Worm (Caenorhabditis elegans) whole organism, late embryonic: ENCODE data around the gene tbx-36.

ENCODE experiments used
- C38D4.7 ChIP-seq: fragments of 200-800 bp; sonication (Bioruptor generic); optimal IDR thresholded peaks from 2 replicates; lab custom pipeline; 2018; ENCODE audit warnings: mild to moderate bottlenecking, missing genetic modification characterization, moderate library complexity, missing compliant biosample characterization
- F13H6.1 ChIP-seq: sonication (generic microtip); optimal IDR thresholded peaks from 2 replicates; lab custom pipeline; 2016; ENCODE audit warnings: missing genetic modification characterization, missing compliant biosample characterization
- K09A11.1 ChIP-seq: sonication (generic microtip); optimal IDR thresholded peaks from 2 replicates; lab custom pipeline; 2017; ENCODE audit warnings: antibody characterized with exemption, mild to moderate bottlenecking, missing genetic modification characterization, missing compliant biosample characterization; ENCODE audit not compliant: insufficient read depth
- T23F11.4 ChIP-seq: fragments of 200-800 bp; sonication (Bioruptor generic); optimal IDR thresholded peaks from 2 replicates; lab custom pipeline; 2018; ENCODE audit warnings: mild to moderate bottlenecking, missing genetic modification characterization, missing compliant biosample characterization
- ahr-1 ChIP-seq: sonication (generic microtip); optimal IDR thresholded peaks from 2 replicates; lab custom pipeline; 2016; ENCODE audit warnings: missing genetic modification characterization, missing compliant biosample characterization
- ama-1 ChIP-seq: fragments of 150-350 bp; optimal IDR thresholded peaks from 2 replicates; lab custom pipeline; 2014
- ceh-14 ChIP-seq: sonication (generic microtip); optimal IDR thresholded peaks from 2 replicates; lab custom pipeline; 2016; ENCODE audit warnings: missing genotype, missing genetic modification characterization, missing compliant biosample characterization
- ceh-18 ChIP-seq: sonication (generic microtip); optimal IDR thresholded peaks from 2 replicates; lab custom pipeline; 2016; ENCODE audit warnings: missing genetic modification characterization, missing compliant biosample characterization
- ceh-19 ChIP-seq: fragments of 200-800 bp; sonication (Bioruptor generic); optimal IDR thresholded peaks from 2 replicates; lab custom pipeline; 2018; ENCODE audit warnings: mild to moderate bottlenecking, missing genetic modification characterization, missing compliant biosample characterization
- ceh-34 ChIP-seq: sonication (generic microtip); optimal IDR thresholded peaks from 2 replicates; lab custom pipeline; 2016; ENCODE audit warnings: mild to moderate bottlenecking, missing genetic modification characterization, missing compliant biosample characterization
- ceh-6 ChIP-seq: fragments of 200-800 bp; sonication (Bioruptor generic); optimal IDR thresholded peaks from 2 replicates; lab custom pipeline; 2018; ENCODE audit warnings: mild to moderate bottlenecking, missing genetic modification characterization, missing compliant biosample characterization
- che-1 ChIP-seq: sonication (generic microtip); optimal IDR thresholded peaks from 2 replicates; lab custom pipeline; 2016; ENCODE audit warnings: mild to moderate bottlenecking, missing genetic modification characterization, missing compliant biosample characterization
- dve-1 ChIP-seq: sonication (generic microtip); optimal IDR thresholded peaks from 2 replicates; lab custom pipeline; 2017; ENCODE audit warnings: antibody characterized with exemption, mild to moderate bottlenecking, missing genetic modification characterization, missing compliant biosample characterization
- elt-2 ChIP-seq: sonication (generic microtip); optimal IDR thresholded peaks from 2 replicates; lab custom pipeline; 2016; ENCODE audit warnings: missing genetic modification reagents, missing genetic modification characterization, missing compliant biosample characterization
- elt-4 ChIP-seq: sonication (generic microtip); optimal IDR thresholded peaks from 2 replicates; lab custom pipeline; 2016; ENCODE audit warnings: missing genetic modification characterization, missing compliant biosample characterization
- eyg-1 ChIP-seq: sonication (generic microtip); optimal IDR thresholded peaks from 2 replicates; lab custom pipeline; 2016; ENCODE audit warnings: missing genotype, missing genetic modification characterization, missing compliant biosample characterization
- fax-1 ChIP-seq: sonication (generic microtip); optimal IDR thresholded peaks from 2 replicates; lab custom pipeline; 2016; ENCODE audit warnings: missing genotype, missing genetic modification characterization, missing compliant biosample characterization
- hlh-13 ChIP-seq: fragments of 200-800 bp; sonication (Bioruptor generic); optimal IDR thresholded peaks from 2 replicates; lab custom pipeline; 2018; ENCODE audit warnings: mild to moderate bottlenecking, missing genetic modification characterization, missing compliant biosample characterization
- hlh-15 ChIP-seq: sonication (generic microtip); optimal IDR thresholded peaks from 2 replicates; lab custom pipeline; 2016; ENCODE audit warnings: missing genetic modification characterization, missing compliant biosample characterization
- hlh-30 ChIP-seq: sonication (generic microtip); optimal IDR thresholded peaks from 2 replicates; lab custom pipeline; 2017; ENCODE audit warnings: antibody characterized with exemption, missing genetic modification characterization, missing compliant biosample characterization; ENCODE audit not compliant: insufficient read depth
- hlh-6 ChIP-seq: sonication (generic microtip); optimal IDR thresholded peaks from 2 replicates; lab custom pipeline; 2016; ENCODE audit warnings: missing genotype, missing genetic modification characterization, missing compliant biosample characterization
- lim-6 ChIP-seq: sonication (generic microtip); optimal IDR thresholded peaks from 2 replicates; lab custom pipeline; 2016; ENCODE audit warnings: missing genetic modification characterization, missing compliant biosample characterization
- madf-2 ChIP-seq: sonication (generic microtip); optimal IDR thresholded peaks from 2 replicates; lab custom pipeline; 2017; ENCODE audit warnings: missing genetic modification characterization, missing compliant biosample characterization
- mec-3 ChIP-seq: sonication (generic microtip); optimal IDR thresholded peaks from 2 replicates; lab custom pipeline; 2016; ENCODE audit warnings: borderline replicate concordance, missing genetic modification characterization, missing compliant biosample characterization
- nhr-232 ChIP-seq: sonication (generic microtip); optimal IDR thresholded peaks from 2 replicates; lab custom pipeline; 2016; ENCODE audit warnings: missing genetic modification characterization, missing compliant biosample characterization
- npax-4 ChIP-seq: sonication (generic microtip); optimal IDR thresholded peaks from 2 replicates; lab custom pipeline; 2016; ENCODE audit warnings: missing genetic modification characterization, missing compliant biosample characterization
- pax-1 ChIP-seq: fragments of 150-350 bp; optimal IDR thresholded peaks from 2 replicates; lab custom pipeline; 2014; ENCODE audit warnings: missing biosample characterization, missing genetic modification characterization
- pha-4 ChIP-seq: fragments of 150-350 bp; optimal IDR thresholded peaks from 2 replicates; lab custom pipeline; 2018; ENCODE audit warnings: missing biosample characterization, missing genetic modification reagents, missing genetic modification characterization
- pros-1 ChIP-seq: fragments of 150-350 bp; optimal IDR thresholded peaks from 2 replicates; lab custom pipeline; 2014; ENCODE audit warnings: missing biosample characterization, missing genetic modification reagents, missing genetic modification characterization
- ref-2 ChIP-seq: sonication (generic microtip); optimal IDR thresholded peaks from 2 replicates; lab custom pipeline; 2016; ENCODE audit warnings: missing genetic modification characterization, missing compliant biosample characterization
- rnt-1 ChIP-seq: sonication (generic microtip); optimal IDR thresholded peaks from 2 replicates; lab custom pipeline; 2016; ENCODE audit warnings: missing genetic modification characterization, missing compliant biosample characterization
- sdc-2 ChIP-seq: sonication (generic microtip); optimal IDR thresholded peaks from 2 replicates; lab custom pipeline; 2016; ENCODE audit warnings: missing genotype, missing genetic modification characterization, missing compliant biosample characterization
- sox-2 ChIP-seq: fragments of 200-800 bp; sonication (Bioruptor generic); IDR thresholded peaks from 2 replicates; pipeline ENCODE4 v1.3.6; 2022; ENCODE audit warnings: missing genetic modification reagents, missing genetic modification characterization, missing compliant biosample characterization
- syd-9 ChIP-seq: sonication (generic microtip); optimal IDR thresholded peaks from 2 replicates; lab custom pipeline; 2016; ENCODE audit warnings: mild to moderate bottlenecking, missing genetic modification characterization, moderate library complexity, missing compliant biosample characterization
- tbx-7 ChIP-seq: sonication (generic microtip); optimal IDR thresholded peaks from 2 replicates; lab custom pipeline; 2016; ENCODE audit warnings: missing genotype, missing genetic modification characterization, missing compliant biosample characterization
- unc-3 ChIP-seq, 2 experiments: fragments of 200-800 bp in 1 of 2; sonication (Bioruptor generic) in 1 of 2; sonication (generic microtip) in 1 of 2; conservative IDR thresholded peaks in 1 of 2; optimal IDR thresholded peaks in 1 of 2; 2 replicates each; pipeline versions ENCODE4 v1.3.6 to Lab custom; 2016 to 2022; ENCODE audit warnings: missing compliant biosample characterization in 2 of 2, missing genetic modification characterization in 2 of 2, missing genetic modification reagents in 1 of 2
- unc-86 ChIP-seq: sonication (generic microtip); optimal IDR thresholded peaks from 2 replicates; lab custom pipeline; 2016; ENCODE audit warnings: missing genetic modification characterization, missing compliant biosample characterization
- zip-5 ChIP-seq: sonication (generic microtip); optimal IDR thresholded peaks from 2 replicates; lab custom pipeline; 2016; ENCODE audit warnings: missing genetic modification characterization, missing compliant biosample characterization

Gene tbx-36

DNA sequence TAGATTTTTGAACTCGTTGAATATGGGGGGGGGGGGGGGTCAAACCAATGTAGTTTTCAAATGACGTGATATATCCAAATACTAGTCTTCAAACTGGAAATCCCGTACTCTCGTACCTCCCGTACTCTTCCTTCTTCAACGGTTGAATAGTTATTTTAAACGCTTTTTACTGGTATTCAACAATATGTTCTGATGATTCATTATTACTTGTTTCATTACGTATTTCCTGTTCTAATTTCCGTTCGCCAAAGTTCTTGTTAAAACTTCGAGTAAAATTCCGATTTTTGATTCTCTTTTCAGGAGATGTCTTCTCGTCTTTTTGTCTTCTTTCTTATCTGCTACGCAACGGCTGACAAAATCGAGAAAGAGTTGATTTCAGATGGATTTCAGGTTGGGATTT is 19.8 kb upstream of the tbx-36 start, which contains the start of gene nhx-9:
TSS of gene nhx-9 (plus strand) at position 301 of the 400 bp plus-strand sequence.
- TF ChIP-seq madf-2 (tag; lab: Kevin White, UChicago) (no peak), che-1 (tag; lab: Kevin White, UChicago) (no peak), pax-1 (tag; lab: Kevin White, UChicago) (no peak), C38D4.7 (GFP tag; lab: Kevin White, UChicago) (no peak), ama-1 (no peak), T23F11.4 (GFP tag; lab: Kevin White, UChicago) (no peak)

DNA sequence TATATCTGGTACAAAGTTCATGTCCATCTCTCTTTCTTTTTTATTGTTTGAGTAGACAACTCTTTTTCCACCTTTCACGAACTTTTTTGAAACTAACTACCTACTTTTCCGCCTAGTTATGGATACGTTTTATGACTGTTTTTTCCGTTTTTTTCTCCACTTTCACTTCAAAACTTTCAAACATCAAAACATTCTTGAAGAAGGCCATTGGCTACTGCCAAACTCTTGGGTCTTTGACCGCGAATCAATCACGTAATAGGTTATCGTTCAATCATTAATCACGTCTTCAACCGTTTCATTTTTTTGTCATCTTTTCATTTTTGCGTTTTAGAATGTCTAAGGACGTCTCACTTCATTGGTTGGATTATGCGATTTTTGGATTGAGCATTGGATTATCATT is 13.3 kb upstream of the tbx-36 start, which contains the start of gene slc-5A12:
TSS of gene slc-5A12 (plus strand) at position 333 of the 400 bp plus-strand sequence.
- no peak for TF ChIP-seq hlh-30 (tag; lab: Kevin White, UChicago)
- TF ChIP-seq eyg-1 (tag; lab: Kevin White, UChicago) = no peak
- TF ChIP-seq T23F11.4 (GFP tag; lab: Kevin White, UChicago) = no peak
- no peak for TF ChIP-seq lim-6 (tag; lab: Kevin White, UChicago)
- TF ChIP-seq mec-3 = no peak
- TF ChIP-seq zip-5 (tag; lab: Kevin White, UChicago) = no peak
- TF ChIP-seq sdc-2 (tag; lab: Kevin White, UChicago) = no peak
- no peak for TF ChIP-seq elt-4
- no peak for TF ChIP-seq ceh-19 (GFP tag; lab: Kevin White, UChicago)
- TF ChIP-seq ref-2 = no peak
- TF ChIP-seq K09A11.1 (tag; lab: Kevin White, UChicago) = no peak
- TF ChIP-seq madf-2 (tag; lab: Kevin White, UChicago) = no peak
- TF ChIP-seq sox-2 (GFP tag; lab: Robert Waterston, UW) = no peak
- TF ChIP-seq unc-3 (GFP tag; conservative IDR thresholded peaks at IDR 0.05; lab: Robert Waterston, UW) = no peak
- TF ChIP-seq unc-3 (tag; optimal IDR thresholded peaks at IDR 0.05; lab: Kevin White, UChicago) = no peak
- TF ChIP-seq pha-4 (tag; lab: Kevin White, UChicago) = no peak
- no peak for TF ChIP-seq unc-86 (tag; lab: Kevin White, UChicago)
- TF ChIP-seq npax-4 (tag; lab: Kevin White, UChicago) = no peak
- TF ChIP-seq elt-2 = no peak

DNA sequence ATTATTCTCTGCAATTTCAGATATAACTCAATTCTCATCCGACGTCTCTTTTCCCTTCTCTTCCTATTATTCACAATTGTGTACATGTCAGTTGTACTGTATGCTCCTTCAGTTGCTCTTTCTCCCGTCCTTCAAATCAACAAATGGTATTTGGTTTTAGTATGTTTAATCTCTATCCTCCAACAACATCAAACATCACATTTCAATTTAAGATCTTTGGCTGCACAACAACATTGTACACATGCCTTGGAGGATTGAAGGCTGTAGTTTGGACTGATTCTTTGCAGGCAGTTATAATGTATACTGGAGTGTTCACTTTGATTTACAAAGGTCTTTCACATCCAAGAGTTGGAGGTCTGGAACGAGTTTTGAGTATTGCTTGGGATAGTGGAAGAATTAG is 11.8 kb upstream of the tbx-36 start:
- TF ChIP-seq elt-2 = no peak
- no peak for TF ChIP-seq pros-1 (tag; lab: Kevin White, UChicago)
- TF ChIP-seq elt-4 = no peak
- TF ChIP-seq hlh-6 = no peak
- TF ChIP-seq ceh-6 = no peak
- no peak for TF ChIP-seq che-1 (tag; lab: Kevin White, UChicago)
- no peak for TF ChIP-seq hlh-15 (tag; lab: Kevin White, UChicago)
- no peak for TF ChIP-seq ahr-1 (tag; lab: Kevin White, UChicago)
- TF ChIP-seq lim-6 (tag; lab: Kevin White, UChicago) = no peak
- TF ChIP-seq syd-9 (tag; lab: Kevin White, UChicago) = no peak
- TF ChIP-seq tbx-7 (tag; lab: Kevin White, UChicago) = no peak
- no peak for TF ChIP-seq fax-1 (tag; lab: Kevin White, UChicago)
- no peak for TF ChIP-seq ceh-14 (tag; lab: Kevin White, UChicago)
- TF ChIP-seq nhr-232 (tag; lab: Kevin White, UChicago) = no peak
- no peak for TF ChIP-seq ceh-18
- TF ChIP-seq unc-3 (GFP tag; conservative IDR thresholded peaks at IDR 0.05; lab: Robert Waterston, UW) = no peak
- no peak for TF ChIP-seq unc-3 (tag; optimal IDR thresholded peaks at IDR 0.05; lab: Kevin White, UChicago)
- TF ChIP-seq ceh-34 = no peak

DNA sequence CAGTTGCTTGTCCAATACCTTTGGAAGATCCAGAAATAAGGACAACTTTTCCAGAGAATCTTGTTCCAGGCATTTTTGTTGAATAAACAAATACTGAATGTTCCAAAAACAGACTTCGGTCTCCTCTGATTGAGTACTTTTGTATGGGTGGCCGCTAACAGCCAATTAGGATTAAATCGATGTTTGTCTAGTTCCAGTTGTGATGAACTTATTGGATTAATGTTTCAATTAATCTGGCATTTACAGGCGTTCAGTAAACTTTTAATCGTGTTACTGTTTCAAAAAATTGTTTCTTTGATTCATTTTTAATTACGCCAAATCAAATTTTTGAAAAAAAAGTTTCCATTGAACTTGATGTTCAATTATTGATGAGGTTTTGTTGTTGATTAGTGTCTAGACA is 8.1 kb upstream of the tbx-36 start, which contains the start of gene ZK829.1:
TSS of gene ZK829.1 (minus strand) at position 101 of the 400 bp plus-strand sequence.
- no peak for TF ChIP-seq F13H6.1 (tag; lab: Kevin White, UChicago)
- TF ChIP-seq dve-1 (tag; lab: Kevin White, UChicago) = no peak
- TF ChIP-seq hlh-6 = no peak
- TF ChIP-seq hlh-13 (GFP tag; lab: Kevin White, UChicago) = no peak
- no peak for TF ChIP-seq che-1 (tag; lab: Kevin White, UChicago)
- TF ChIP-seq rnt-1 = no peak
